Fruit fly (Drosophila melanogaster): ENCODE results near the gene hng3.

- TF ChIP-seq Sin3A (optimal IDR thresholded peaks at IDR 0.05): no peak
- TF ChIP-seq h (optimal IDR thresholded peaks at IDR 0.05): no peak
- no peak for TF ChIP-seq insv (optimal IDR thresholded peaks at IDR 0.05)
- TF ChIP-seq ttk (optimal IDR thresholded peaks at IDR 0.05): no peak
- TF ChIP-seq psq (optimal IDR thresholded peaks at IDR 0.05): no peak
- TF ChIP-seq Myc (optimal IDR thresholded peaks at IDR 0.05): no peak
Measured at dm6 chr3L:738523-739356, 16.5 kb downstream of the hng3 start.

Data from Kc167 (cell line).